Fruit fly (Drosophila melanogaster) whole organism, embryonic: ENCODE results near the gene kirre.

Source experiments
- BEAF-32 ChIP-seq: fragments of 200-800 bp; sonication (Bioruptor generic); optimal IDR thresholded peaks from 3 replicates; lab custom pipeline; 2017; ENCODE audit warnings: missing biosample characterization, missing genetic modification characterization, mild to moderate bottlenecking, moderate library complexity, missing genetic modification reagents
- CG10274 ChIP-seq: fragments of 200-800 bp; sonication (Bioruptor generic); optimal IDR thresholded peaks from 3 replicates; lab custom pipeline; 2017; ENCODE audit warnings: missing biosample characterization, mild to moderate bottlenecking, missing genetic modification characterization
- CG10959 ChIP-seq: fragments of 200-800 bp; sonication (Bioruptor generic); IDR thresholded peaks from 2 replicates; pipeline ENCODE4 v1.3.6; 2022; ENCODE audit warnings: missing biosample characterization, missing genetic modification characterization
- CG12236 ChIP-seq: fragments of 200-800 bp; sonication (Bioruptor generic); optimal IDR thresholded peaks from 2 replicates; lab custom pipeline; 2016; ENCODE audit warnings: missing biosample characterization, missing genetic modification characterization
- CG14667 ChIP-seq: fragments of 200-800 bp; sonication (Bioruptor generic); IDR thresholded peaks from 2 replicates; pipeline ENCODE4 v1.3.6; 2022; ENCODE audit warnings: missing biosample characterization, missing genetic modification characterization
- CG17568 ChIP-seq: fragments of 200-800 bp; sonication (Bioruptor generic); optimal IDR thresholded peaks from 2 replicates; lab custom pipeline; 2018; ENCODE audit warnings: missing biosample characterization, mild to moderate bottlenecking, missing genetic modification characterization, moderate library complexity
- CG1832 ChIP-seq: fragments of 200-800 bp; sonication (Bioruptor generic); optimal IDR thresholded peaks from 2 replicates; lab custom pipeline; 2017; ENCODE audit warnings: missing biosample characterization, mild to moderate bottlenecking, missing genetic modification characterization, inconsistent platforms
- CG18764 ChIP-seq: fragments of 200-800 bp; sonication (Bioruptor generic); optimal IDR thresholded peaks from 3 replicates; lab custom pipeline; 2016; ENCODE audit warnings: missing biosample characterization, missing genetic modification characterization
- CG2120 ChIP-seq: fragments of 200-800 bp; sonication (Bioruptor generic); optimal IDR thresholded peaks from 3 replicates; lab custom pipeline; 2016; ENCODE audit warnings: missing biosample characterization, missing genetic modification characterization
- CG3163 ChIP-seq: fragments of 200-800 bp; sonication (Bioruptor generic); optimal IDR thresholded peaks from 3 replicates; lab custom pipeline; 2016; ENCODE audit warnings: missing biosample characterization, missing genetic modification characterization
- CG3995 ChIP-seq: fragments of 200-800 bp; sonication (Bioruptor generic); optimal IDR thresholded peaks from 3 replicates; lab custom pipeline; 2016; ENCODE audit warnings: missing biosample characterization, missing genetic modification characterization
- CG42726 ChIP-seq: fragments of 200-800 bp; sonication (Bioruptor generic); IDR thresholded peaks from 2 replicates; pipeline ENCODE4 v1.3.6; 2022; ENCODE audit warnings: missing biosample characterization, missing genetic modification characterization; ENCODE audit not compliant: partially characterized antibody
- CG4404 ChIP-seq: fragments of 200-800 bp; sonication (Bioruptor generic); IDR thresholded peaks from 2 replicates; pipeline ENCODE4 v1.3.6; 2022; ENCODE audit warnings: missing biosample characterization, missing genetic modification characterization
- CG4424 ChIP-seq: fragments of 200-800 bp; sonication (Bioruptor generic); optimal IDR thresholded peaks from 3 replicates; lab custom pipeline; 2016; ENCODE audit warnings: missing biosample characterization, missing genetic modification characterization
- CG7556 ChIP-seq: fragments of 200-800 bp; sonication (Bioruptor generic); optimal IDR thresholded peaks from 2 replicates; lab custom pipeline; 2017; ENCODE audit warnings: missing biosample characterization, mild to moderate bottlenecking, missing genetic modification characterization
- CG7839 ChIP-seq: fragments of 200-800 bp; sonication (Bioruptor generic); optimal IDR thresholded peaks from 3 replicates; lab custom pipeline; 2018; ENCODE audit warnings: missing biosample characterization, mild to moderate bottlenecking, missing genetic modification characterization, moderate library complexity
- CG8924 ChIP-seq: fragments of 200-800 bp; optimal IDR thresholded peaks from 3 replicates; lab custom pipeline; 2019; ENCODE audit warnings: missing biosample characterization, mild to moderate bottlenecking, missing genetic modification characterization, moderate library complexity
- CG9609 ChIP-seq: fragments of 200-800 bp; sonication (Bioruptor generic); optimal IDR thresholded peaks from 3 replicates; lab custom pipeline; 2016; ENCODE audit warnings: missing biosample characterization, missing genetic modification characterization
- CHES-1-like ChIP-seq: fragments of 200-800 bp; sonication (Bioruptor generic); optimal IDR thresholded peaks from 2 replicates; lab custom pipeline; 2016; ENCODE audit warnings: missing biosample characterization, missing genetic modification characterization
- Dek ChIP-seq: fragments of 200-800 bp; sonication (Bioruptor generic); optimal IDR thresholded peaks from 3 replicates; lab custom pipeline; 2019; ENCODE audit warnings: missing biosample characterization, mild to moderate bottlenecking, missing genetic modification characterization, moderate library complexity
- Doc2 ChIP-seq: fragments of 200-800 bp; sonication (Bioruptor generic); IDR thresholded peaks from 2 replicates; pipeline ENCODE4 v1.3.6; 2022; ENCODE audit warnings: missing biosample characterization, missing genetic modification characterization
- Dp ChIP-seq: fragments of 200-800 bp; sonication (Bioruptor generic); optimal IDR thresholded peaks from 2 replicates; lab custom pipeline; 2018; ENCODE audit warnings: missing biosample characterization, mild to moderate bottlenecking, missing genetic modification characterization, moderate library complexity
- Ets65A ChIP-seq: fragments of 200-800 bp; sonication (Bioruptor generic); peaks from one replicate; lab custom pipeline; 2016; ENCODE audit warnings: missing biosample characterization, missing genetic modification characterization
- HHEX ChIP-seq: fragments of 200-800 bp; sonication (Bioruptor generic); optimal IDR thresholded peaks from 3 replicates; lab custom pipeline; 2017; ENCODE audit warnings: missing biosample characterization, mild to moderate bottlenecking, missing genetic modification characterization, missing genetic modification reagents
- HLH3B ChIP-seq: fragments of 200-800 bp; sonication (Bioruptor generic); IDR thresholded peaks from 2 replicates; pipeline ENCODE4 v1.3.6; 2022; ENCODE audit warnings: missing biosample characterization, missing genetic modification characterization
- Hey ChIP-seq: fragments of 200-800 bp; sonication (Bioruptor generic); optimal IDR thresholded peaks from 3 replicates; lab custom pipeline; 2018; ENCODE audit warnings: missing biosample characterization, mild to moderate bottlenecking, missing genetic modification characterization
- HmgZ ChIP-seq: fragments of 200-800 bp; sonication (Bioruptor generic); optimal IDR thresholded peaks from 2 replicates; lab custom pipeline; 2018; ENCODE audit warnings: missing biosample characterization, mild to moderate bottlenecking, missing genetic modification characterization
- Tbp ChIP-seq: fragments of >200 bp; optimal IDR thresholded peaks from 2 replicates; lab custom pipeline; 2018; ENCODE audit warnings: missing biosample characterization, missing genetic modification characterization
- YL-1 ChIP-seq: fragments of 200-800 bp; sonication (Bioruptor generic); optimal IDR thresholded peaks from 3 replicates; lab custom pipeline; 2017; ENCODE audit warnings: missing biosample characterization, mild to moderate bottlenecking, missing genetic modification characterization
- bbx ChIP-seq: fragments of 200-800 bp; sonication (Bioruptor generic); IDR thresholded peaks from 2 replicates; pipeline ENCODE4 v1.3.6; 2022; ENCODE audit warnings: missing biosample characterization, missing genetic modification characterization; ENCODE audit not compliant: partially characterized antibody
- bigmax ChIP-seq: fragments of 200-800 bp; sonication (Bioruptor generic); optimal IDR thresholded peaks from 2 replicates; lab custom pipeline; 2018; ENCODE audit warnings: missing biosample characterization, mild to moderate bottlenecking, missing genetic modification characterization
- btn ChIP-seq: fragments of 200-800 bp; sonication (Bioruptor generic); optimal IDR thresholded peaks from 2 replicates; lab custom pipeline; 2016; ENCODE audit warnings: missing biosample characterization, missing genetic modification characterization
- caup ChIP-seq: fragments of 200-800 bp; sonication (Bioruptor generic); optimal IDR thresholded peaks from 3 replicates; lab custom pipeline; 2017; ENCODE audit warnings: missing biosample characterization, mild to moderate bottlenecking, missing genetic modification characterization, moderate library complexity; ENCODE audit not compliant: severe bottlenecking
- chif ChIP-seq, 2 experiments: fragments of 200-800 bp; sonication (Bioruptor generic); optimal IDR thresholded peaks; 3 replicates each; lab custom pipeline; 2016; ENCODE audit warnings: missing biosample characterization in 2 of 2, missing genetic modification characterization in 2 of 2
- chm ChIP-seq: fragments of 200-800 bp; sonication (Bioruptor generic); IDR thresholded peaks from 2 replicates; pipeline ENCODE4 v1.3.6; 2022; ENCODE audit warnings: missing biosample characterization, missing genetic modification characterization
- crol ChIP-seq: fragments of 200-800 bp; sonication (Bioruptor generic); IDR thresholded peaks from 2 replicates; pipeline ENCODE4 v1.3.6; 2022; ENCODE audit warnings: missing biosample characterization, missing genetic modification characterization
- dan ChIP-seq: fragments of 200-800 bp; sonication (Bioruptor generic); IDR thresholded peaks from 2 replicates; pipeline ENCODE4 v1.3.6; 2022; ENCODE audit warnings: missing biosample characterization, missing genetic modification characterization
- dati ChIP-seq: fragments of 200-800 bp; sonication (Bioruptor generic); IDR thresholded peaks from 2 replicates; pipeline ENCODE4 v1.3.6; 2022; ENCODE audit warnings: missing biosample characterization, missing genetic modification characterization
- dmrt11E ChIP-seq: fragments of 200-800 bp; sonication (Bioruptor generic); optimal IDR thresholded peaks from 3 replicates; lab custom pipeline; 2018; ENCODE audit warnings: missing biosample characterization, mild to moderate bottlenecking, missing genetic modification characterization, moderate library complexity
- hb ChIP-seq: fragments of 200-800 bp; sonication (Bioruptor generic); IDR thresholded peaks from 3 replicates; pipeline ENCODE4 v1.3.6; 2022; ENCODE audit warnings: missing biosample characterization, missing genetic modification characterization; ENCODE audit not compliant: partially characterized antibody
- ind ChIP-seq: fragments of 200-800 bp; sonication (Bioruptor generic); optimal IDR thresholded peaks from 3 replicates; lab custom pipeline; 2016; ENCODE audit warnings: missing biosample characterization, missing genetic modification characterization
- jumu ChIP-seq: fragments of 200-800 bp; sonication (Bioruptor generic); optimal IDR thresholded peaks from 3 replicates; lab custom pipeline; 2016; ENCODE audit warnings: missing biosample characterization, missing genetic modification characterization
- kay ChIP-seq: fragments of 200-800 bp; sonication (Bioruptor generic); optimal IDR thresholded peaks from 2 replicates; lab custom pipeline; 2016; ENCODE audit warnings: missing biosample characterization, missing genetic modification characterization
- knrl ChIP-seq: fragments of 200-800 bp; sonication (Bioruptor generic); IDR thresholded peaks from 3 replicates; pipeline ENCODE4 v1.3.6; 2022; ENCODE audit warnings: missing biosample characterization, missing genetic modification characterization; ENCODE audit not compliant: partially characterized antibody
- peb ChIP-seq: fragments of 200-800 bp; sonication (Bioruptor generic); IDR thresholded peaks from 2 replicates; pipeline ENCODE4 v1.3.6; 2022; ENCODE audit warnings: missing biosample characterization, missing genetic modification characterization
- pros ChIP-seq: fragments of 200-800 bp; sonication (Bioruptor generic); optimal IDR thresholded peaks from 3 replicates; lab custom pipeline; 2019; ENCODE audit warnings: missing biosample characterization, mild to moderate bottlenecking, missing genetic modification characterization, moderate library complexity
- sens-2 ChIP-seq: fragments of 200-800 bp; sonication (Bioruptor generic); IDR thresholded peaks from 2 replicates; pipeline ENCODE4 v1.3.6; 2022; ENCODE audit warnings: missing biosample characterization, missing genetic modification characterization
- slbo ChIP-seq: fragments of 200-800 bp; sonication (Bioruptor generic); IDR thresholded peaks from 2 replicates; pipeline ENCODE4 v1.3.6; 2022; ENCODE audit warnings: missing biosample characterization, missing genetic modification characterization
- so ChIP-seq: fragments of 200-800 bp; sonication (Bioruptor generic); IDR thresholded peaks from 3 replicates; pipeline ENCODE4 v1.3.6; 2022; ENCODE audit warnings: missing biosample characterization, missing genetic modification characterization
- stwl ChIP-seq: fragments of 200-800 bp; sonication (Bioruptor generic); optimal IDR thresholded peaks from 3 replicates; lab custom pipeline; 2018; ENCODE audit warnings: missing biosample characterization, mild to moderate bottlenecking, missing genetic modification characterization, moderate library complexity
- trh ChIP-seq: fragments of 200-800 bp; sonication (Bioruptor generic); optimal IDR thresholded peaks from 2 replicates; lab custom pipeline; 2016; ENCODE audit warnings: missing biosample characterization, missing genetic modification characterization
- unc-4 ChIP-seq: fragments of 200-800 bp; sonication (Bioruptor generic); IDR thresholded peaks from 2 replicates; pipeline ENCODE4 v1.3.6; 2022; ENCODE audit warnings: missing biosample characterization, missing genetic modification characterization; ENCODE audit not compliant: partially characterized antibody

kirre gene

DNA sequence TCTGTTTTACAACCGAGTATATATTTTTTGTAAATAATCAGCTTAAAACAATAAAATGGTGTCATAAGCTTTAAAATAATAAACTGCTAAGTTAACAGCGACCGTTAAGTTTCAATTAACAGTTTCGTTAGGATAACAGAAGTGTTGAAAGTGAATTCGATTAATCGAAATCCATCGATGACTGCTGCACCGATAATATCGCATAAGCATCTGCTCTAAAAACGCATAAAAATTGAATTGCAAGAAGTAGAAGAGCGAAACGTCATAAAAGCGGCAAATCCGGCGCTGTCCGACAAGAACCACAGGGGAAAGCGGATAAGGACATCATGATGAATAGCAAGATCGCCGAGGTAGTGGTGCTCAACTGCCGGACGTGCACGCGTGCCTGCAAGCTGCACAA lies 12.7 kb upstream of the kirre start, which contains the start of gene dwg (continued):
- no peak for TF ChIP-seq CG7556 (GFP tag; lab: Kevin White, UChicago)
- no peak for TF ChIP-seq CG1832 (GFP tag; lab: Kevin White, UChicago)
- TF ChIP-seq CG10959 = no peak
- TF ChIP-seq CG7839 (tag; lab: Kevin White, UChicago) = no peak
- no peak for TF ChIP-seq kay (GFP tag; lab: Kevin White, UChicago)
- TF ChIP-seq chm (GFP tag; lab: Robert Waterston, UW) = no peak
- peak; percentile 42 for TF ChIP-seq Dp (GFP tag; lab: Kevin White, UChicago)
- TF ChIP-seq CG18764 (GFP tag; lab: Kevin White, UChicago) = no peak
- no peak for TF ChIP-seq Tbp (GFP tag; lab: Kevin White, UChicago)
- no peak for TF ChIP-seq Hey
- TF ChIP-seq CG17568 (GFP tag; lab: Kevin White, UChicago) = no peak
- no peak for TF ChIP-seq Ets65A (GFP tag; lab: Kevin White, UChicago)
- TF ChIP-seq so (GFP tag; lab: Robert Waterston, UW) = no peak
- no peak for TF ChIP-seq Doc2 (GFP tag; lab: Robert Waterston, UW)
- no peak for TF ChIP-seq trh (GFP tag; lab: Kevin White, UChicago)
- no peak for TF ChIP-seq Dek (tag; lab: Kevin White, UChicago)
- TF ChIP-seq crol = no peak
- no peak for TF ChIP-seq pros (GFP tag; lab: Kevin White, UChicago)
- no peak for TF ChIP-seq CG12236 (GFP tag; lab: Kevin White, UChicago)
- no peak for TF ChIP-seq peb (GFP tag; lab: Robert Waterston, UW)
- peak; percentile 69 for TF ChIP-seq hb (GFP tag; lab: Robert Waterston, UW)
- no peak for TF ChIP-seq CHES-1-like (GFP tag; lab: Kevin White, UChicago)
- TF ChIP-seq unc-4 (GFP tag; lab: Robert Waterston, UW) = peak; percentile 87
- TF ChIP-seq slbo (GFP tag; lab: Robert Waterston, UW) = no peak
- TF ChIP-seq BEAF-32 (GFP tag; lab: Kevin White, UChicago) = peak; percentile 79
- TF ChIP-seq CG2120 (GFP tag; lab: Kevin White, UChicago) = no peak
- no peak for TF ChIP-seq chif (GFP tag; optimal IDR thresholded peaks at IDR 0.05; lab: Kevin White, UChicago)
- no peak for TF ChIP-seq HmgZ
- TF ChIP-seq CG8924 (tag; lab: Kevin White, UChicago) = no peak
- no peak for TF ChIP-seq sens-2 (GFP tag; lab: Robert Waterston, UW)
- peak; percentile 67 for TF ChIP-seq CG3995 (GFP tag; lab: Kevin White, UChicago)
- TF ChIP-seq ind (GFP tag; lab: Kevin White, UChicago) = no peak
- TF ChIP-seq jumu (GFP tag; lab: Kevin White, UChicago) = no peak
- TF ChIP-seq btn = no peak
- no peak for TF ChIP-seq CG10274 (GFP tag; lab: Kevin White, UChicago)
- peak; percentile 75; the same call in 2 of the 3 replicates for TF ChIP-seq knrl (GFP tag; lab: Robert Waterston, UW)
- peak; percentile 59 for TF ChIP-seq stwl (tag; lab: Kevin White, UChicago)
- no peak for TF ChIP-seq caup (GFP tag; lab: Kevin White, UChicago)
- TF ChIP-seq CG4404 = no peak
- TF ChIP-seq HLH3B (GFP tag; lab: Robert Waterston, UW) = no peak
- no peak for TF ChIP-seq HHEX (GFP tag; lab: Kevin White, UChicago)
- peak; percentile 30 for TF ChIP-seq YL-1 (GFP tag; lab: Kevin White, UChicago)
- peak; percentile 90 for TF ChIP-seq bbx (GFP tag; lab: Robert Waterston, UW)
- no peak for TF ChIP-seq CG14667
- no peak for TF ChIP-seq CG3163 (GFP tag; lab: Kevin White, UChicago)
- no peak for TF ChIP-seq CG9609
- TF ChIP-seq CG4424 = no peak
- no peak for TF ChIP-seq bigmax (GFP tag; lab: Kevin White, UChicago)
- peak; percentile 66; the same call in 1 of the 2 replicates for TF ChIP-seq CG42726 (GFP tag; lab: Robert Waterston, UW)
- TF ChIP-seq dan = no peak
- no peak for TF ChIP-seq dati (GFP tag; lab: Robert Waterston, UW)
- TF ChIP-seq dmrt11E = no peak
